Fruit fly (Drosophila melanogaster) whole organism, adult: ENCODE data around the gene Nckx30C.

ENCODE experiments used
- CG11617 ChIP-seq: fragments of 200-800 bp; sonication (Bioruptor generic); optimal IDR thresholded peaks from 2 replicates; lab custom pipeline; 2017; ENCODE audit warnings: mild to moderate bottlenecking, missing biosample characterization, missing genetic modification reagents, missing genetic modification characterization
- CG12768 ChIP-seq: fragments of 200-800 bp; sonication (Bioruptor generic); optimal IDR thresholded peaks from 2 replicates; lab custom pipeline; 2017; ENCODE audit warnings: missing biosample characterization, missing genetic modification characterization, mild to moderate bottlenecking, moderate library complexity, missing genetic modification reagents
- CG14711 ChIP-seq: fragments of 200-800 bp; sonication (Bioruptor generic); optimal IDR thresholded peaks from 2 replicates; lab custom pipeline; 2018; ENCODE audit warnings: missing biosample characterization, mild to moderate bottlenecking, missing genetic modification characterization, moderate library complexity
- CG1620 ChIP-seq: fragments of 200-800 bp; sonication (Bioruptor generic); optimal IDR thresholded peaks from 2 replicates; lab custom pipeline; 2016; ENCODE audit warnings: missing biosample characterization, missing genetic modification characterization
- CG33017 ChIP-seq: fragments of 200-800 bp; sonication (Bioruptor generic); optimal IDR thresholded peaks from 2 replicates; lab custom pipeline; 2018; ENCODE audit warnings: missing biosample characterization, mild to moderate bottlenecking, missing genetic modification characterization, moderate library complexity
- CG5204 ChIP-seq: fragments of 200-800 bp; sonication (Bioruptor generic); optimal IDR thresholded peaks from 2 replicates; lab custom pipeline; 2016; ENCODE audit warnings: missing biosample characterization, missing genetic modification characterization
- CG7045 ChIP-seq: fragments of 200-800 bp; sonication (Bioruptor generic); optimal IDR thresholded peaks from 2 replicates; lab custom pipeline; 2017; ENCODE audit warnings: missing biosample characterization, mild to moderate bottlenecking, missing genetic modification characterization
- CG7101 ChIP-seq: fragments of 200-800 bp; sonication (Bioruptor generic); optimal IDR thresholded peaks from 2 replicates; lab custom pipeline; 2018; ENCODE audit warnings: missing biosample characterization, mild to moderate bottlenecking, missing genetic modification characterization, moderate library complexity
- Clk ChIP-seq: fragments of 200-800 bp; sonication (Bioruptor generic); optimal IDR thresholded peaks from 2 replicates; lab custom pipeline; 2017; ENCODE audit warnings: missing biosample characterization, missing genetic modification characterization
- Crg-1 ChIP-seq: fragments of 200-800 bp; sonication (Bioruptor generic); optimal IDR thresholded peaks from 2 replicates; lab custom pipeline; 2016; ENCODE audit warnings: missing biosample characterization, missing genetic modification characterization
- Hr96 ChIP-seq: fragments of 200-800 bp; sonication (Bioruptor generic); optimal IDR thresholded peaks from 2 replicates; lab custom pipeline; 2016; ENCODE audit warnings: missing biosample characterization, missing genetic modification characterization
- Mnt ChIP-seq: fragments of 200-800 bp; sonication (Bioruptor generic); optimal IDR thresholded peaks from 2 replicates; lab custom pipeline; 2016; ENCODE audit warnings: missing biosample characterization, mild to moderate bottlenecking, missing genetic modification characterization
- bab1 ChIP-seq: fragments of 200-800 bp; sonication (Bioruptor generic); optimal IDR thresholded peaks from 3 replicates; lab custom pipeline; 2019; ENCODE audit warnings: missing biosample characterization, mild to moderate bottlenecking, missing genetic modification characterization, moderate library complexity
- cic ChIP-seq: fragments of 200-800 bp; sonication (Bioruptor generic); optimal IDR thresholded peaks from 2 replicates; lab custom pipeline; 2017; ENCODE audit warnings: missing biosample characterization, mild to moderate bottlenecking, missing genetic modification characterization, moderate library complexity
- cnc ChIP-seq, 2 experiments: fragments of >200 bp; optimal IDR thresholded peaks; 2 replicates each; lab custom pipeline; 2017
- kay ChIP-seq: fragments of 200-800 bp; sonication (Bioruptor generic); peaks from one replicate; lab custom pipeline; 2016; ENCODE audit warnings: missing biosample characterization, missing genetic modification characterization, borderline replicate concordance
- ovo ChIP-seq: fragments of 200-800 bp; sonication (Bioruptor generic); optimal IDR thresholded peaks from 2 replicates; lab custom pipeline; 2016; ENCODE audit warnings: missing biosample characterization, missing genetic modification characterization
- pad ChIP-seq: fragments of 200-800 bp; sonication (Bioruptor generic); optimal IDR thresholded peaks from 3 replicates; lab custom pipeline; 2017; ENCODE audit warnings: missing biosample characterization, missing genetic modification characterization, mild to moderate bottlenecking, moderate library complexity, missing genetic modification reagents
- tj ChIP-seq: fragments of 200-800 bp; sonication (Bioruptor generic); optimal IDR thresholded peaks from 3 replicates; lab custom pipeline; 2017; ENCODE audit warnings: missing biosample characterization, mild to moderate bottlenecking, missing genetic modification characterization, moderate library complexity
- toe ChIP-seq: fragments of 200-800 bp; sonication (Bioruptor generic); optimal IDR thresholded peaks from 2 replicates; lab custom pipeline; 2016; ENCODE audit warnings: missing biosample characterization, missing genetic modification characterization

Gene Nckx30C

DNA sequence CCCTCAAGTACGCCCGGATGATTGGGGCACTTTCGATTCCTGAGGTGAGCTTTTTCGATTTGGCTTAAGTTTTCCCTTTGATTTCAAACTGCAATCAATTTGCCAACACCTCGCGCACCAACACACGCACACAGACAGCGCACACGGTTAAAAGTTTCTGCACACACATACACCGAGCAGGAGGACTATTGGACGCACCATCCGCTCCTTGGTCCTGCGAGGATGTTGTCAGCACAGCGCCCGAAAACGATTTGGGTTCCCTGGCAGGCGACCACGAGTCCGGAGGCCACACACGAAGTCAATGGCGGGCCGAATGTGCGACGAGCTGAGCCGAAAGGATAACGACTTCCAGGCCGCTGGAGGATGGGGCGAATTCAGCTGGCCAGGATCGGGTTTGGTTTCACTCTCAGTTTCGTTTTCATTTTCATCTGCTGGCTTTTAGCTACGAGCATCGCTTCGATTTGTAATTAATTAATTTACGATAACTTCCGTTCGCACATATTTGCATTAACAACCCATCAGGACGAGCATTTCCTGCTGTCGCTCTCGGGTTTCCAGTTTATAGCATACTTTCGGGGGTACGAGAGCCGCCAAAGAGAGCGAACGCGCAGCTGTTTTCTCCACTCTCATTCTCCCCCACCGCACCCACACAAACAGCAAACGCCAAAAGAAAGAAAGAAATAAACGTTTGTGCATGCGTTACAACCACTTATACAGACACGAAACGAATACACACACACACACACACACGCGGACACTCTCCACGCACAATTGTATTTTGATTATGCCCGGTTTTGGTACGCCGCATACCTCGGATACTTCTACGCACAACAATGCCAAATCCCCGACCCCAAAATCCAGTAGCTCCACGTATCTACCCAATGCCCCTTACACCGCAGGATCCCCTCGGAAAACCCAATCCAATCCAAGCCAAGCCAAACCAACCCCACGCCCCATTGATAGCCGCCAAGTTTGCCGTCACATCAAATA, at the start of gene Nckx30C:
TSS of gene Nckx30C (minus strand) at position 260 of the 990 bp plus-strand sequence.
- no peak for TF ChIP-seq CG5204 (GFP tag; lab: Kevin White, UChicago)
- no peak for TF ChIP-seq Crg-1
- no peak for TF ChIP-seq bab1 (GFP tag; lab: Kevin White, UChicago)
- no peak for TF ChIP-seq CG11617
- TF ChIP-seq cnc (optimal IDR thresholded peaks at IDR 0.05; lab: Kevin White, UChicago): no peak

DNA sequence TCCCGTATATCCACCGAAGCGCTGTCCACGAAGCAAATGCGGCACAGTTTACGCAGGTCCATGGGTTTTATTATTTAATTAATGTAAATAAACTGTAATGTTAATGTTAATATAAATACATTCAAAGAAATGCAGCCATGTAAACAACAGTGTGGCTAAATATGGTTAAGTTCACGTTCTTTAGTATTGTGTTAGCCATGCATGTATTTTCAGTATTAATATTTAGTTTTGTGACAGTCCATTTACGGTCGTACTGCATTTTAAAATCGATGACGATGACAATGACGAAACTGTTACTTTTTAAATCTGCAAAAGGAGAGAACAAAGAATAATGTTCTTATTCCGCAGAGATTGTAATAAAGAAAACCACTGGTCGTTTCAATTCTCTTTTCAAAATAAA, 46.6 kb upstream of the Nckx30C start, which contains the start of gene CG13123:
TSS of gene CG13123 (minus strand) at position 163 of the 400 bp plus-strand sequence.
- TF ChIP-seq bab1 (GFP tag; lab: Kevin White, UChicago) (peak; percentile 46), CG14711 (tag; lab: Kevin White, UChicago) (peak; percentile 67), Hr96 (GFP tag; lab: Kevin White, UChicago) (no peak), tj (GFP tag; lab: Kevin White, UChicago) (peak; percentile 34), Mnt (no peak), Clk (GFP tag; lab: Kevin White, UChicago) (no peak), CG12768 (GFP tag; lab: Kevin White, UChicago) (no peak)

DNA sequence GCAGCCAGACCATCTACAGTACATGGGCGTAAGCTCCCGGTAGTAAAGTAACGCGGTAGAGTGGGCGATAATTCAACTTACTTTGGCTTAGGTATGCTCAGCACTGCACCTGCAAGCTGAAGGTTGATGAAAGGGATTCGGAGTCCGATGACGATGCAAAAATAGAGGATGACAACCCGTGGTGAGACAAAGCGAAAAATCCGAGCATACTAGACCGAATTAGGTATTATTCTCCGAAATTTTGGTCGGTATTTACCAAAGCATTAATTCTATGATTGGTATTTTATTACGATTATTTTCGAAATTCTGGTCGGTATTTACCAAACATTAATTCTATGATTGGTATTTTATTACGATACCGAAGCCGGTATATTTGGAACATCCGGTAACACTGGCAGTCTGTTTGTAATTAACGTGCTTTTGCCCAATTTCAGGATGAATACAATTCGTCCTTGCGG, 44.3 kb upstream of the Nckx30C start, which contains the start of gene CG4036:
TSS of gene CG4036 (plus strand) at position 348 of the 458 bp plus-strand sequence.
- TF ChIP-seq Mnt: peak; percentile 1
- TF ChIP-seq CG11617: no peak
- TF ChIP-seq CG7101 (tag; lab: Kevin White, UChicago): peak; percentile 16
- no peak for TF ChIP-seq Crg-1
- TF ChIP-seq bab1 (GFP tag; lab: Kevin White, UChicago): peak; percentile 57
- TF ChIP-seq cnc (optimal IDR thresholded peaks at IDR 0.05; lab: Kevin White, UChicago): peak; percentile 85 to 94
- no peak for TF ChIP-seq Clk (GFP tag; lab: Kevin White, UChicago)
- TF ChIP-seq cic (GFP tag; lab: Kevin White, UChicago): peak; percentile 27
- TF ChIP-seq tj (GFP tag; lab: Kevin White, UChicago): peak; percentile 62
- TF ChIP-seq CG1620 (GFP tag; lab: Kevin White, UChicago): no peak
- TF ChIP-seq Hr96 (GFP tag; lab: Kevin White, UChicago): no peak

DNA sequence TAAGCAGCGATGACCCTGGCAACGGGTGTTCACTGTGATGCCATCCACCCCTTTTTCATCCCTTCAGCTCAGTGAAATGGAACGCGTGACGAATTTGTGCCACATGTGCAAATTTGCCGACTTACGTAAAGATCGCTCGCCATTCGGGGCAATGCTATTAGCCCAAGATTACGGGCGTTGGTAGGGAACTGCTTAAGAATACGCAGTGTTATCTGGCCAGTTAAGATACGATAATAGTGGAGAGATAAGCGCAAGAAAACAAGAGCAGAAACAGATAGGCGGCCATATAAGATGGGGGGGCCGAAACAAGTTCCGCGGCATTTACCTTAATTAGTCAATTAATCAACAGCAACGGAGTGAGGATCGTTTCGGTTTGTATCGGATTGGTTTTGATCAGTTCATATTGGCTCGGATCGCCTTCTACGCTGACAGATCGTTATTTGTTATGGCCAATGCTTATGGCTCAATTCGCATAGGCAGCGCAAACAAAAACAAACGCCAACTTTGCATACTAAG, 39.7 kb upstream of the Nckx30C start:
- TF ChIP-seq CG1620 (GFP tag; lab: Kevin White, UChicago): peak; percentile 17
- TF ChIP-seq ovo (GFP tag; lab: Kevin White, UChicago): no peak
- no peak for TF ChIP-seq CG14711 (tag; lab: Kevin White, UChicago)
- TF ChIP-seq CG12768 (GFP tag; lab: Kevin White, UChicago): peak; percentile 55
- TF ChIP-seq Clk (GFP tag; lab: Kevin White, UChicago): no peak
- no peak for TF ChIP-seq kay
- TF ChIP-seq CG5204 (GFP tag; lab: Kevin White, UChicago): no peak
- TF ChIP-seq Crg-1: peak; percentile 2
- TF ChIP-seq cic (GFP tag; lab: Kevin White, UChicago): peak; percentile 78
- TF ChIP-seq toe (GFP tag; lab: Kevin White, UChicago): no peak
- TF ChIP-seq cnc (optimal IDR thresholded peaks at IDR 0.05; lab: Kevin White, UChicago): no peak
- peak; percentile 31 for TF ChIP-seq CG7101 (tag; lab: Kevin White, UChicago)
- no peak for TF ChIP-seq Hr96 (GFP tag; lab: Kevin White, UChicago)
- no peak for TF ChIP-seq bab1 (GFP tag; lab: Kevin White, UChicago)
- peak; percentile 79 for TF ChIP-seq Mnt
- peak; percentile 40 for TF ChIP-seq tj (GFP tag; lab: Kevin White, UChicago)
- TF ChIP-seq pad: peak; percentile 14
- TF ChIP-seq CG7045: peak; percentile 38
- TF ChIP-seq CG11617: peak; percentile 56
- peak; percentile 48 for TF ChIP-seq CG33017 (tag; lab: Kevin White, UChicago)

DNA sequence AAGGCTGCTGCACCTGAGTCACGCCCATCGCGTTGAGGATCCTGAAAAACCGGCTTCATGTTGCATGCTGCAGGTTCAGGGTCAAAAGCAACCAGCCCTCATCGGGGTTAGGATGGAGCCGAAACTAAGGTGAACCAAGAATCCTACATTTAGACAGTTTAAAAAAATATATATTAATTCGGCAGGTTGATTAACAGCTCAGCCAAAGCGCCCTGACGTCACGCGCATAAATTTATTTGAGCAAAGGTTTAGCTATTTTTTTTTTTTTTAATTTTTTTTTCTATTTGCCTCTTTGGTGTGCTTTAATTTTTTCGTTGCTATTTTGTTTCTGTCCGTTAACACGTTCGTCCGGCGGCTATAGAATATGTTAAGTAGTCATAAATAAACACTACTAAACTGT, 38.2 kb upstream of the Nckx30C start:
- TF ChIP-seq Clk (GFP tag; lab: Kevin White, UChicago) (no peak), pad (no peak), kay (no peak), CG11617 (no peak)

DNA sequence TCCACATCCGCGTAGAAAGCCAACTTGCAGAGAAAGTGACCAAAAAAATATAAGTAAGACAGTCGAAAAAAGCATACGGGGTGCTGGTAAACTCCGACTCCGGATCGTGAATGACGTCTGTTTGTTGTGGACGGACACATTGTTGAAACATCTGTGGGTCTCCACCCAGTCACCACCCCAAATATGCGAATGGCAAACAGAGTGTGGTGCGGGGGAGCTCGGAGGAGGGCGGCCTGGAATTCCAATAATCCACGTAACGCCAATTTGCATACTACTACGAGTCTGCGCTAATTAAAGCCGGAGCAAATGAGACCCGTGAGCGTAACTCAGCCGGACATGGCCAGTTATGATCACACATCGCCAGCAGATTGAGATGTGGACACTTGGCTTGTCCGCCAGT, 36.8 kb upstream of the Nckx30C start:
- TF ChIP-seq CG12768 (GFP tag; lab: Kevin White, UChicago) (no peak), toe (GFP tag; lab: Kevin White, UChicago) (no peak), CG7045 (no peak), CG14711 (tag; lab: Kevin White, UChicago) (no peak), cnc (optimal IDR thresholded peaks at IDR 0.05; lab: Kevin White, UChicago) (no peak), Hr96 (GFP tag; lab: Kevin White, UChicago) (no peak), pad (no peak), Crg-1 (no peak), CG7101 (tag; lab: Kevin White, UChicago) (no peak), cic (GFP tag; lab: Kevin White, UChicago) (no peak)
